Fruit fly (Drosophila melanogaster): ENCODE measurements around the gene Osi24.
A peak's percentile ranks its signal among the peaks of the same experiment; 100 is the strongest.

Gene Osi24

dm6 chr3R:6198488-6198892, at the start of gene Osi24 (continued):
- TF ChIP-seq Abd-B (GFP tag; optimal IDR thresholded peaks at IDR 0.05) = no peak
- TF ChIP-seq Atf-2 (GFP tag; optimal IDR thresholded peaks at IDR 0.05) = peak; percentile 25
- TF ChIP-seq CG11398 (GFP tag; optimal IDR thresholded peaks at IDR 0.05) = no peak
- no peak for TF ChIP-seq dmrt11E (tag; optimal IDR thresholded peaks at IDR 0.05)
- TF ChIP-seq CG1529 (GFP tag; optimal IDR thresholded peaks at IDR 0.05) = peak; percentile 42
- no peak for TF ChIP-seq fd102C (GFP tag; optimal IDR thresholded peaks at IDR 0.05)
- TF ChIP-seq nom (GFP tag; optimal IDR thresholded peaks at IDR 0.05) = no peak
- TF ChIP-seq NK7.1 (GFP tag; optimal IDR thresholded peaks at IDR 0.05) = no peak
- no peak for TF ChIP-seq inv (GFP tag; IDR thresholded peaks at IDR 0.05; ENCODE audit: partially characterized antibody)
- no peak for TF ChIP-seq exex (tag; optimal IDR thresholded peaks at IDR 0.05)
- no peak for TF ChIP-seq HLHmδ (GFP tag; optimal IDR thresholded peaks at IDR 0.05)
- TF ChIP-seq CG8924 (tag; optimal IDR thresholded peaks at IDR 0.05) = no peak
- no peak for TF ChIP-seq Hmx (GFP tag; optimal IDR thresholded peaks at IDR 0.05)
- TF ChIP-seq mam (GFP tag; optimal IDR thresholded peaks at IDR 0.05) = peak; percentile 44
- no peak for TF ChIP-seq fu2 (GFP tag; optimal IDR thresholded peaks at IDR 0.05)
- no peak for TF ChIP-seq rib (GFP tag; IDR thresholded peaks at IDR 0.05)
- TF ChIP-seq cg (GFP tag; optimal IDR thresholded peaks at IDR 0.05) = no peak
- no peak for TF ChIP-seq salm (tag; optimal IDR thresholded peaks at IDR 0.05)
- TF ChIP-seq org-1 (GFP tag; optimal IDR thresholded peaks at IDR 0.05) = peak; percentile 27
- peak; percentile 57 for TF ChIP-seq peb (GFP tag; IDR thresholded peaks at IDR 0.05)
- no peak for TF ChIP-seq repo (GFP tag; optimal IDR thresholded peaks at IDR 0.05)
- TF ChIP-seq Hsf (GFP tag; optimal IDR thresholded peaks at IDR 0.05) = peak; percentile 57
- TF ChIP-seq btn (GFP tag; optimal IDR thresholded peaks at IDR 0.05) = no peak
- no peak for TF ChIP-seq Scr (GFP tag; IDR thresholded peaks at IDR 0.05; ENCODE audit: partially characterized antibody)
- TF ChIP-seq CG4328 (GFP tag; optimal IDR thresholded peaks at IDR 0.05) = no peak
- TF ChIP-seq esg (GFP tag; conservative IDR thresholded peaks at IDR 0.05) = peak; percentile 52
- TF ChIP-seq amos (GFP tag; IDR thresholded peaks at IDR 0.05; ENCODE audit: partially characterized antibody) = no peak
- 0 out of 3 replicates have a peak, but pooled peaks have one; percentile 13 for TF ChIP-seq CG11093 (GFP tag; IDR thresholded peaks at IDR 0.05)
- TF ChIP-seq Chrac-16 (GFP tag; optimal IDR thresholded peaks at IDR 0.05) = peak; percentile 22
- TF ChIP-seq CG18011 (GFP tag; optimal IDR thresholded peaks at IDR 0.05) = no peak
- TF ChIP-seq Aef1 (GFP tag; IDR thresholded peaks at IDR 0.05) = peak; percentile 36; the same call in 1 of the 3 replicates
- no peak for TF ChIP-seq Opbp (GFP tag; IDR thresholded peaks at IDR 0.05; ENCODE audit: partially characterized antibody)
- no peak for TF ChIP-seq Dref (GFP tag; IDR thresholded peaks at IDR 0.05)
- peak; percentile 52 for TF ChIP-seq lmd (GFP tag; IDR thresholded peaks at IDR 0.05)
- no peak for TF ChIP-seq CG6791 (GFP tag; IDR thresholded peaks at IDR 0.05; ENCODE audit: partially characterized antibody)
- peak; percentile 22; the same call in 1 of the 2 replicates for TF ChIP-seq al (GFP tag; IDR thresholded peaks at IDR 0.05)
- TF ChIP-seq CG5953 (GFP tag; IDR thresholded peaks at IDR 0.05) = peak; percentile 60; the same call in 1 of the 2 replicates
- no peak for TF ChIP-seq bigmax (GFP tag; optimal IDR thresholded peaks at IDR 0.05)
- TF ChIP-seq hkb (optimal IDR thresholded peaks at IDR 0.05) = no peak
- peak; percentile 68 for TF ChIP-seq hkb (GFP tag; IDR thresholded peaks at IDR 0.05)
- peak; percentile 41; the same call in 1 of the 2 replicates for TF ChIP-seq Oaz (GFP tag; IDR thresholded peaks at IDR 0.05)
- no peak for TF ChIP-seq CG15696 (tag; optimal IDR thresholded peaks at IDR 0.05)
- peak; percentile 41 for TF ChIP-seq jing (GFP tag; optimal IDR thresholded peaks at IDR 0.05)
- no peak for TF ChIP-seq CG9797 (GFP tag; optimal IDR thresholded peaks at IDR 0.05)
- TF ChIP-seq Fer1 (GFP tag; optimal IDR thresholded peaks at IDR 0.05) = no peak
- TF ChIP-seq CG33557 (GFP tag; optimal IDR thresholded peaks at IDR 0.05) = no peak
- peak; percentile 71 for TF ChIP-seq stc (GFP tag; IDR thresholded peaks at IDR 0.05)
- no peak for TF ChIP-seq Dad (GFP tag; optimal IDR thresholded peaks at IDR 0.05)
- peak; percentile 48; the same call in 1 of the 3 replicates for TF ChIP-seq CG7357 (GFP tag; IDR thresholded peaks at IDR 0.05)
- no peak for TF ChIP-seq CG13123 (GFP tag; optimal IDR thresholded peaks at IDR 0.05)
- no peak for TF ChIP-seq ERR (GFP tag; optimal IDR thresholded peaks at IDR 0.05)
- TF ChIP-seq maf-S (GFP tag; optimal IDR thresholded peaks at IDR 0.05) = peak; percentile 22
